Worm (Caenorhabditis elegans) whole organism, L3 larva: ENCODE data around the gene F58A4.2.

Experiments used
- R02D3.7 ChIP-seq: fragments of 150-350 bp; optimal IDR thresholded peaks from 2 replicates; lab custom pipeline; 2014; ENCODE audit warnings: missing biosample characterization, missing genetic modification characterization
- ZK546.5 ChIP-seq: sonication (generic microtip); optimal IDR thresholded peaks from 2 replicates; lab custom pipeline; 2017; ENCODE audit warnings: missing biosample characterization, missing genetic modification characterization
- ceh-16 ChIP-seq: sonication (generic microtip); optimal IDR thresholded peaks from 2 replicates; lab custom pipeline; 2017; ENCODE audit warnings: missing biosample characterization, missing genetic modification characterization
- ceh-28 ChIP-seq: fragments of 150-350 bp; optimal IDR thresholded peaks from 2 replicates; lab custom pipeline; 2014; ENCODE audit warnings: missing biosample characterization, missing genetic modification reagents, missing genetic modification characterization
- ceh-82 ChIP-seq: fragments of 150-350 bp; optimal IDR thresholded peaks from 2 replicates; lab custom pipeline; 2014; ENCODE audit warnings: missing biosample characterization, missing genetic modification characterization
- ceh-9 ChIP-seq: sonication (generic microtip); optimal IDR thresholded peaks from 2 replicates; lab custom pipeline; 2018; ENCODE audit warnings: missing biosample characterization, missing genetic modification characterization
- daf-12 ChIP-seq: fragments of 150-350 bp; optimal IDR thresholded peaks from 2 replicates; lab custom pipeline; 2014; ENCODE audit warnings: missing biosample characterization, missing genetic modification reagents, missing genetic modification characterization
- egl-27 ChIP-seq: sonication (generic microtip); optimal IDR thresholded peaks from 4 replicates; lab custom pipeline; 2017; ENCODE audit warnings: missing biosample characterization, missing genetic modification reagents, missing genetic modification characterization
- elt-1 ChIP-seq: fragments of 150-350 bp; optimal IDR thresholded peaks from 2 replicates; lab custom pipeline; 2014; ENCODE audit warnings: missing biosample characterization, missing genetic modification characterization
- elt-2 ChIP-seq: sonication (generic microtip); optimal IDR thresholded peaks from 2 replicates; lab custom pipeline; 2016; ENCODE audit warnings: missing genetic modification reagents, mild to moderate bottlenecking, missing genetic modification characterization, missing compliant biosample characterization
- elt-3 ChIP-seq, 3 experiments: fragments of 150-350 bp in 1 of 3; sonication (generic microtip) in 2 of 3; optimal IDR thresholded peaks; 2 replicates in 2 of 3; 4 replicates in 1 of 3; lab custom pipeline; 2014 to 2017; ENCODE audit warnings: missing biosample characterization in 3 of 3, missing genetic modification characterization in 3 of 3
- eor-1 ChIP-seq, 2 experiments: fragments of 150-350 bp; optimal IDR thresholded peaks; 2 replicates each; lab custom pipeline; 2014 to 2018; ENCODE audit warnings: missing biosample characterization in 2 of 2, missing genetic modification characterization in 2 of 2
- fkh-2 ChIP-seq: fragments of 150-350 bp; optimal IDR thresholded peaks from 2 replicates; lab custom pipeline; 2014; ENCODE audit warnings: missing biosample characterization, missing genetic modification reagents, missing genetic modification characterization
- hmg-11 ChIP-seq: sonication (generic microtip); optimal IDR thresholded peaks from 2 replicates; lab custom pipeline; 2016; ENCODE audit warnings: missing genetic modification characterization, missing compliant biosample characterization
- jun-1 ChIP-seq: fragments of 150-350 bp; optimal IDR thresholded peaks from 2 replicates; lab custom pipeline; 2014; ENCODE audit warnings: missing biosample characterization, missing genetic modification reagents, missing genetic modification characterization
- lin-15B ChIP-seq: fragments of 150-350 bp; optimal IDR thresholded peaks from 2 replicates; lab custom pipeline; 2014; ENCODE audit warnings: missing biosample characterization, missing genetic modification characterization
- lin-39 ChIP-seq: fragments of 150-350 bp; optimal IDR thresholded peaks from 2 replicates; lab custom pipeline; 2018; ENCODE audit warnings: missing biosample characterization, missing genetic modification reagents, missing genetic modification characterization
- mdl-1 ChIP-seq: fragments of 150-350 bp; optimal IDR thresholded peaks from 2 replicates; lab custom pipeline; 2014; ENCODE audit warnings: missing biosample characterization, missing genetic modification characterization
- mml-1 ChIP-seq: fragments of 150-350 bp; sonication (generic microtip); optimal IDR thresholded peaks from 3 replicates; lab custom pipeline; 2014; ENCODE audit warnings: missing biosample characterization, missing genetic modification characterization
- nfya-1 ChIP-seq: sonication (generic microtip); optimal IDR thresholded peaks from 2 replicates; lab custom pipeline; 2017; ENCODE audit warnings: missing genetic modification characterization, mild to moderate bottlenecking, missing compliant biosample characterization, antibody characterized with exemption, moderate library complexity; ENCODE audit not compliant: insufficient read depth
- nhr-11 ChIP-seq: fragments of 150-350 bp; optimal IDR thresholded peaks from 2 replicates; lab custom pipeline; 2014; ENCODE audit warnings: missing biosample characterization, missing genetic modification characterization
- nhr-12 ChIP-seq: fragments of 150-350 bp; optimal IDR thresholded peaks from 2 replicates; lab custom pipeline; 2014; ENCODE audit warnings: missing biosample characterization, missing genetic modification characterization
- nhr-237 ChIP-seq: fragments of 150-350 bp; optimal IDR thresholded peaks from 2 replicates; lab custom pipeline; 2014; ENCODE audit warnings: missing biosample characterization, missing genetic modification characterization
- nhr-25 ChIP-seq: sonication (generic microtip); optimal IDR thresholded peaks from 2 replicates; lab custom pipeline; 2017; ENCODE audit warnings: missing biosample characterization, missing genetic modification characterization
- nhr-28 ChIP-seq: fragments of 150-350 bp; optimal IDR thresholded peaks from 2 replicates; lab custom pipeline; 2014; ENCODE audit warnings: missing biosample characterization, missing genetic modification characterization
- nhr-43 ChIP-seq: sonication (generic microtip); optimal IDR thresholded peaks from 2 replicates; lab custom pipeline; 2016; ENCODE audit warnings: mild to moderate bottlenecking, missing genetic modification characterization, missing compliant biosample characterization; ENCODE audit not compliant: poor library complexity, severe bottlenecking
- nhr-67 ChIP-seq: fragments of 150-350 bp; optimal IDR thresholded peaks from 2 replicates; lab custom pipeline; 2014; ENCODE audit warnings: missing biosample characterization, missing genetic modification characterization
- nhr-76 ChIP-seq: fragments of 150-350 bp; sonication (generic microtip); optimal IDR thresholded peaks from 5 replicates; lab custom pipeline; 2014; ENCODE audit warnings: missing biosample characterization, missing genetic modification characterization
- pha-4 ChIP-seq: fragments of 150-350 bp; optimal IDR thresholded peaks from 2 replicates; lab custom pipeline; 2014; ENCODE audit warnings: missing biosample characterization, missing genetic modification reagents, missing genetic modification characterization
- pqm-1 ChIP-seq: fragments of 150-350 bp; optimal IDR thresholded peaks from 2 replicates; lab custom pipeline; 2017; ENCODE audit warnings: missing biosample characterization, missing genetic modification characterization, inconsistent platforms
- skn-1 ChIP-seq: fragments of 150-350 bp; optimal IDR thresholded peaks from 2 replicates; lab custom pipeline; 2014; ENCODE audit warnings: missing biosample characterization, missing genetic modification characterization
- snpc-4 ChIP-seq: fragments of 150-350 bp; optimal IDR thresholded peaks from 2 replicates; lab custom pipeline; 2014; ENCODE audit warnings: missing biosample characterization, missing genetic modification characterization
- tbx-2 ChIP-seq: sonication (generic microtip); optimal IDR thresholded peaks from 2 replicates; lab custom pipeline; 2016; ENCODE audit warnings: mild to moderate bottlenecking, missing genetic modification characterization, missing compliant biosample characterization
- unc-39 ChIP-seq: sonication (generic microtip); optimal IDR thresholded peaks from 4 replicates; lab custom pipeline; 2017; ENCODE audit warnings: missing biosample characterization, missing genetic modification characterization
- zag-1 ChIP-seq: fragments of 150-350 bp; optimal IDR thresholded peaks from 2 replicates; lab custom pipeline; 2014; ENCODE audit warnings: missing biosample characterization, missing genetic modification characterization
- ztf-11 ChIP-seq: fragments of 150-350 bp; optimal IDR thresholded peaks from 2 replicates; lab custom pipeline; 2014; ENCODE audit warnings: missing biosample characterization, missing genetic modification characterization

The F58A4.2 gene

ce11 chrIII:9583224-9583623 lies 17.3 kb downstream of the F58A4.2 start:
- TF ChIP-seq elt-3 (tag; optimal IDR thresholded peaks at IDR 0.05; lab: Kevin White, UChicago): no peak
- no peak for TF ChIP-seq eor-1 (tag; optimal IDR thresholded peaks at IDR 0.05; lab: Kevin White, UChicago)
- no peak for TF ChIP-seq skn-1 (tag; lab: Kevin White, UChicago)
- TF ChIP-seq nhr-76 (tag; lab: Kevin White, UChicago): no peak
- no peak for TF ChIP-seq mml-1 (tag; lab: Kevin White, UChicago)
- no peak for TF ChIP-seq R02D3.7
- no peak for TF ChIP-seq lin-39 (tag; lab: Kevin White, UChicago)
- TF ChIP-seq fkh-2: no peak
- TF ChIP-seq ztf-11 (tag; lab: Kevin White, UChicago): no peak
- TF ChIP-seq elt-2 (tag; lab: Kevin White, UChicago): no peak
- TF ChIP-seq zag-1 (tag; lab: Kevin White, UChicago): no peak
- TF ChIP-seq unc-39 (tag; lab: Kevin White, UChicago): no peak
- TF ChIP-seq nfya-1: no peak
- TF ChIP-seq nhr-11 (tag; lab: Kevin White, UChicago): no peak
- no peak for TF ChIP-seq ceh-16 (tag; lab: Kevin White, UChicago)
- TF ChIP-seq elt-1 (tag; lab: Kevin White, UChicago): no peak
- TF ChIP-seq egl-27 (tag; lab: Kevin White, UChicago): no peak
- TF ChIP-seq mdl-1: no peak

ce11 chrIII:9582240-9582639 lies 18.3 kb downstream of the F58A4.2 start, which contains the start of gene C48B4.3:
Gene C48B4.3 (minus strand): TSS chrIII:9582388.
- TF ChIP-seq pha-4 (tag; lab: Kevin White, UChicago) (peak; percentile 65), hmg-11 (tag; lab: Kevin White, UChicago) (no peak), ztf-11 (tag; lab: Kevin White, UChicago) (no peak), nhr-28 (tag; lab: Kevin White, UChicago) (no peak), elt-2 (tag; lab: Kevin White, UChicago) (peak; percentile 59), daf-12 (no peak), ceh-82 (tag; lab: Kevin White, UChicago) (no peak), pqm-1 (tag; lab: Kevin White, UChicago) (peak; percentile 92), jun-1 (peak; percentile 42), skn-1 (tag; lab: Kevin White, UChicago) (no peak), ceh-9 (tag; lab: Kevin White, UChicago) (no peak)

- no peak for TF ChIP-seq elt-1 (tag; lab: Kevin White, UChicago)
- TF ChIP-seq snpc-4 (tag; lab: Kevin White, UChicago): peak; percentile 27
- no peak for TF ChIP-seq skn-1 (tag; lab: Kevin White, UChicago)
- peak; percentile 12 for TF ChIP-seq ceh-28 (tag; lab: Kevin White, UChicago)
- TF ChIP-seq nhr-28 (tag; lab: Kevin White, UChicago): no peak
- TF ChIP-seq lin-15B (tag; lab: Kevin White, UChicago): peak; percentile 67
- no peak for TF ChIP-seq nhr-237 (tag; lab: Kevin White, UChicago)
- no peak for TF ChIP-seq egl-27 (tag; lab: Kevin White, UChicago)
- no peak for TF ChIP-seq ceh-16 (tag; lab: Kevin White, UChicago)
- peak; percentile 19 for TF ChIP-seq pha-4 (tag; lab: Kevin White, UChicago)
- TF ChIP-seq lin-39 (tag; lab: Kevin White, UChicago): peak; percentile 22
- TF ChIP-seq elt-3 (tag; optimal IDR thresholded peaks at IDR 0.05; lab: Kevin White, UChicago): no peak
- no peak for TF ChIP-seq nhr-76 (tag; lab: Kevin White, UChicago)
- no peak for TF ChIP-seq nhr-43 (tag; lab: Kevin White, UChicago)
- TF ChIP-seq nhr-12: no peak
- TF ChIP-seq nfya-1: peak; percentile 46
- TF ChIP-seq ztf-11 (tag; lab: Kevin White, UChicago): no peak
- TF ChIP-seq nhr-67 (tag; lab: Kevin White, UChicago): no peak
- TF ChIP-seq tbx-2 (tag; lab: Kevin White, UChicago): no peak
- TF ChIP-seq, all 47 proteins: peak for 6
These were observed 20.3 kb downstream of the F58A4.2 start, which contains the start of gene ced-7 for ce11 chrIII:9580039-9580891. Gene ced-7 (minus strand): TSS chrIII:9580089.

ce11 chrIII:9570869-9571268 lies 29.7 kb downstream of the F58A4.2 start:
- TF ChIP-seq lin-15B (tag; lab: Kevin White, UChicago): peak; percentile 45
- TF ChIP-seq skn-1 (tag; lab: Kevin White, UChicago): no peak
- no peak for TF ChIP-seq nhr-25
- TF ChIP-seq ZK546.5: no peak
- no peak for TF ChIP-seq nhr-28 (tag; lab: Kevin White, UChicago)
- TF ChIP-seq nfya-1: peak; percentile 100
